Fruit fly (Drosophila melanogaster): ENCODE measurements around the gene CG14050.
A peak's percentile ranks its signal among the peaks of the same experiment; 100 is the strongest.

The CG14050 gene

dm6 chrX:2301613-2302522 lies 24.1 kb downstream of the CG14050 start (continued):
- TF ChIP-seq CG17385 (GFP tag; optimal IDR thresholded peaks at IDR 0.05), result peak; percentile 81
- TF ChIP-seq CG11560 (tag; IDR thresholded peaks at IDR 0.05), result peak; percentile 66
- TF ChIP-seq btn (GFP tag; optimal IDR thresholded peaks at IDR 0.05), result peak; percentile 50
- peak; percentile 68 for TF ChIP-seq zfh2 (GFP tag; optimal IDR thresholded peaks at IDR 0.05)
- TF ChIP-seq HLH3B (GFP tag; IDR thresholded peaks at IDR 0.05), result peak; percentile 81
- TF ChIP-seq CG6791 (GFP tag; IDR thresholded peaks at IDR 0.05; ENCODE audit: partially characterized antibody), result no peak
- peak; percentile 41 for TF ChIP-seq CG4360 (GFP tag; IDR thresholded peaks at IDR 0.05)
- peak; percentile 81 for TF ChIP-seq CG13624 (GFP tag; optimal IDR thresholded peaks at IDR 0.05)
- TF ChIP-seq gsb (GFP tag; IDR thresholded peaks at IDR 0.05), result peak; percentile 65; the same call in 1 of the 2 replicates
- peak; percentile 85 for TF ChIP-seq CG11093 (GFP tag; IDR thresholded peaks at IDR 0.05)
- peak; percentile 75 for TF ChIP-seq CG4820 (GFP tag; optimal IDR thresholded peaks at IDR 0.05)
- peak; percentile 45 for TF ChIP-seq CG4707 (GFP tag; optimal IDR thresholded peaks at IDR 0.05)
- TF ChIP-seq HHEX (GFP tag; optimal IDR thresholded peaks at IDR 0.05), result peak; percentile 83
- peak; percentile 61 for TF ChIP-seq kah (GFP tag; optimal IDR thresholded peaks at IDR 0.05)
- TF ChIP-seq mirr (GFP tag; optimal IDR thresholded peaks at IDR 0.05), result no peak
- TF ChIP-seq Chrac-16 (GFP tag; optimal IDR thresholded peaks at IDR 0.05), result peak; percentile 75
- peak; percentile 72 for TF ChIP-seq sob (GFP tag; IDR thresholded peaks at IDR 0.05)
- 0 out of 2 replicates have a peak, but pooled peaks have one; percentile 14 for TF ChIP-seq CkIIα-i1 (GFP tag; IDR thresholded peaks at IDR 0.05)
- TF ChIP-seq Hr51 (GFP tag; optimal IDR thresholded peaks at IDR 0.05), result peak; percentile 44 to 82
- TF ChIP-seq CG31441 (GFP tag; IDR thresholded peaks at IDR 0.05), result peak; percentile 82
- peak; percentile 46 for TF ChIP-seq CG31365 (tag; optimal IDR thresholded peaks at IDR 0.05)
- TF ChIP-seq CG15514 (GFP tag; optimal IDR thresholded peaks at IDR 0.05), result peak; percentile 62
- peak; percentile 79 for TF ChIP-seq CG30431 (GFP tag; optimal IDR thresholded peaks at IDR 0.05)
- TF ChIP-seq Mes4 (GFP tag; optimal IDR thresholded peaks at IDR 0.05), result peak; percentile 81
- TF ChIP-seq tap (tag; optimal IDR thresholded peaks at IDR 0.05), result peak; percentile 81
- TF ChIP-seq Trl (optimal IDR thresholded peaks at IDR 0.05), result no peak
- peak; percentile 86 for TF ChIP-seq Trl (GFP tag; optimal IDR thresholded peaks at IDR 0.05)
- TF ChIP-seq gem (tag; optimal IDR thresholded peaks at IDR 0.05), result peak; percentile 87
- TF ChIP-seq CG13894 (tag; optimal IDR thresholded peaks at IDR 0.05), result no peak
- no peak for TF ChIP-seq Kr (GFP tag; optimal IDR thresholded peaks at IDR 0.05)
- no peak for TF ChIP-seq bbx (GFP tag; IDR thresholded peaks at IDR 0.05; ENCODE audit: partially characterized antibody)
- TF ChIP-seq Med (GFP tag), result peak; percentile 98
- TF ChIP-seq Dref (GFP tag; IDR thresholded peaks at IDR 0.05), result no peak
- TF ChIP-seq ems (GFP tag; optimal IDR thresholded peaks at IDR 0.05), result peak; percentile 76
- peak; percentile 63 for TF ChIP-seq BtbVII (GFP tag; optimal IDR thresholded peaks at IDR 0.05)
- TF ChIP-seq p53 (GFP tag; optimal IDR thresholded peaks at IDR 0.05), result peak; percentile 56
- TF ChIP-seq CG8765 (GFP tag; IDR thresholded peaks at IDR 0.05), result peak; percentile 68
- peak; percentile 82 for TF ChIP-seq CG8388 (GFP tag; optimal IDR thresholded peaks at IDR 0.05)
- peak; percentile 89 for TF ChIP-seq CG2678 (tag; optimal IDR thresholded peaks at IDR 0.05)
- TF ChIP-seq CG13296 (GFP tag; optimal IDR thresholded peaks at IDR 0.05), result peak; percentile 79
- peak; percentile 75 for TF ChIP-seq CG7372 (GFP tag; IDR thresholded peaks at IDR 0.05)
- peak; percentile 75 for TF ChIP-seq Six4 (GFP tag; optimal IDR thresholded peaks at IDR 0.05)
- peak; percentile 69 for TF ChIP-seq CG17186 (GFP tag; optimal IDR thresholded peaks at IDR 0.05)
- TF ChIP-seq ab (GFP tag; optimal IDR thresholded peaks at IDR 0.05), result peak; percentile 51
- TF ChIP-seq CG2116 (GFP tag; optimal IDR thresholded peaks at IDR 0.05), result peak; percentile 49
- peak; percentile 57 for TF ChIP-seq Atf-2 (GFP tag; optimal IDR thresholded peaks at IDR 0.05)
- peak; percentile 22; the same call in 1 of the 2 replicates for TF ChIP-seq Poxn (GFP tag; IDR thresholded peaks at IDR 0.05)
- TF ChIP-seq CG12659 (GFP tag; optimal IDR thresholded peaks at IDR 0.05), result peak; percentile 85
- TF ChIP-seq CG8924 (tag; optimal IDR thresholded peaks at IDR 0.05), result peak; percentile 83
